Worm (Caenorhabditis elegans) whole organism, late embryonic: ENCODE measurements around the gene sdpn-1.

ENCODE experiments used
- Y22D7AL.16 ChIP-seq: sonication (generic microtip); optimal IDR thresholded peaks from 2 replicates; lab custom pipeline; 2016; ENCODE audit warnings: missing genetic modification characterization, missing compliant biosample characterization
- pag-3 ChIP-seq: sonication (generic microtip); optimal IDR thresholded peaks from 2 replicates; lab custom pipeline; 2016; ENCODE audit warnings: missing compliant biosample characterization, missing genetic modification characterization, borderline replicate concordance
- pros-1 ChIP-seq: fragments of 150-350 bp; optimal IDR thresholded peaks from 2 replicates; lab custom pipeline; 2014; ENCODE audit warnings: missing biosample characterization, missing genetic modification reagents, missing genetic modification characterization
- tbx-7 ChIP-seq: sonication (generic microtip); optimal IDR thresholded peaks from 2 replicates; lab custom pipeline; 2016; ENCODE audit warnings: missing genotype, missing genetic modification characterization, missing compliant biosample characterization
- unc-86 ChIP-seq: sonication (generic microtip); optimal IDR thresholded peaks from 2 replicates; lab custom pipeline; 2016; ENCODE audit warnings: missing genetic modification characterization, missing compliant biosample characterization

DNA sequence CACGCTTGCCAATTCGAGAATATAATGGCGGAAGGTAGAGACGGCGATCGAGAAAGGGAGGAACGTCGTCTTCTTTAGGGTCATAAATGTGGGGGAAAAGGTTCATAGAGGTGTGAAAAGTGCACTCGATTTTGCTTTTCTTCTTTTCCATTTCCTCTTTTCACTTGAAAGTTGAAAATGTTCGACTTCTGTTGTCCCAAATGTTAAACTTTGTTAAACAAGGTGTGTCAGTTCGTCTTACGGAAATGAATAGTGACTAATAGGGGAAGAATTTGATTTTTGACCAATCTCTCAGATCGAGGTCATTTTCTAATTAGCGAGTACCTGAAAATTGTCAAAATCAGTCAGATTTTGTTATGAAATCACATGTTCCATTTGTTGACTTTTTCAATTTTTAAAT, 6.8 kb upstream of the sdpn-1 start:
- TF ChIP-seq Y22D7AL.16 (no peak), unc-86 (no peak), tbx-7 (tag; lab: Kevin White, UChicago) (no peak), pros-1 (tag; lab: Kevin White, UChicago) (no peak), pag-3 (tag; lab: Kevin White, UChicago) (no peak)
